Worm (Caenorhabditis elegans): ENCODE data around the gene gcy-14.

ce11 chrV:14851206-14851605, 16.9 kb downstream of the gcy-14 start:
- no peak for TF ChIP-seq cnd-1 (tag; optimal IDR thresholded peaks at IDR 0.05)
- no peak for TF ChIP-seq unc-39 (tag; optimal IDR thresholded peaks at IDR 0.05)
- TF ChIP-seq ham-2 (GFP tag; optimal IDR thresholded peaks at IDR 0.05) = no peak
- TF ChIP-seq M03D4.4 (tag; optimal IDR thresholded peaks at IDR 0.05) = no peak
- TF ChIP-seq sptf-1 (tag; optimal IDR thresholded peaks at IDR 0.05) = no peak
